Fruit fly (Drosophila melanogaster): Measurements from ENCODE around the gene CG14443.

The CG14443 gene

dm6 chrX:6656023-6656594 is 22.4 kb downstream of the CG14443 start (continued):
- TF ChIP-seq yki (optimal IDR thresholded peaks at IDR 0.05) (no peak), CG16863 (GFP tag; optimal IDR thresholded peaks at IDR 0.05) (peak; percentile 76), repo (GFP tag; optimal IDR thresholded peaks at IDR 0.05) (peak; percentile 63), tll (GFP tag; optimal IDR thresholded peaks at IDR 0.05) (no peak), Drgx (GFP tag; IDR thresholded peaks at IDR 0.05) (peak; percentile 88), Poxn (GFP tag; IDR thresholded peaks at IDR 0.05) (peak; percentile 55; the same call in 1 of the 2 replicates), CG7556 (GFP tag; optimal IDR thresholded peaks at IDR 0.05) (peak; percentile 89), Rfx (GFP tag; IDR thresholded peaks at IDR 0.05) (peak; percentile 86), grau (tag; optimal IDR thresholded peaks at IDR 0.05) (peak; percentile 86), en (GFP tag; optimal IDR thresholded peaks at IDR 0.05) (peak; percentile 64), az2 (GFP tag; optimal IDR thresholded peaks at IDR 0.05) (peak; percentile 81), sr (GFP tag; IDR thresholded peaks at IDR 0.05) (no peak), gcm2 (GFP tag; optimal IDR thresholded peaks at IDR 0.05) (peak; percentile 70), CG12104 (GFP tag; optimal IDR thresholded peaks at IDR 0.05) (peak; percentile 86), prd (optimal IDR thresholded peaks at IDR 0.05) (no peak), prd (GFP tag; IDR thresholded peaks at IDR 0.05) (peak; percentile 87), CG8089 (GFP tag; optimal IDR thresholded peaks at IDR 0.05) (peak; percentile 68), nau (GFP tag; optimal IDR thresholded peaks at IDR 0.05) (peak; percentile 83), CG9215 (GFP tag; IDR thresholded peaks at IDR 0.05) (peak; percentile 73), CG6765 (GFP tag; optimal IDR thresholded peaks at IDR 0.05) (peak; percentile 69), Fer3 (tag; optimal IDR thresholded peaks at IDR 0.05) (peak; percentile 81), bsh (GFP tag; optimal IDR thresholded peaks at IDR 0.05) (peak; percentile 73 to 75), H2.0 (GFP tag; IDR thresholded peaks at IDR 0.05) (peak; percentile 71), Max (GFP tag; optimal IDR thresholded peaks at IDR 0.05) (peak; percentile 75), CG8359 (GFP tag; optimal IDR thresholded peaks at IDR 0.05; ENCODE audit: borderline replicate concordance) (peak; percentile 30), Dek (tag; optimal IDR thresholded peaks at IDR 0.05) (peak; percentile 78), fd64A (GFP tag; optimal IDR thresholded peaks at IDR 0.05) (peak; percentile 18), tx (GFP tag; optimal IDR thresholded peaks at IDR 0.05) (peak; percentile 69), ftz-f1 (GFP tag; optimal IDR thresholded peaks at IDR 0.05) (no peak), dati (GFP tag; IDR thresholded peaks at IDR 0.05) (no peak), pros (GFP tag; optimal IDR thresholded peaks at IDR 0.05) (no peak), bab2 (GFP tag; optimal IDR thresholded peaks at IDR 0.05) (peak; percentile 77), CG43689 (GFP tag; IDR thresholded peaks at IDR 0.05) (peak; percentile 63; the same call in 1 of the 2 replicates), Dref (GFP tag; IDR thresholded peaks at IDR 0.05) (0 out of 2 replicates have a peak, but pooled peaks have one; percentile 18), grn (GFP tag; optimal IDR thresholded peaks at IDR 0.05) (peak; percentile 32), Sox100B (GFP tag; optimal IDR thresholded peaks at IDR 0.05) (peak; percentile 89), Awh (GFP tag; IDR thresholded peaks at IDR 0.05) (peak; percentile 57), fu2 (GFP tag; optimal IDR thresholded peaks at IDR 0.05) (peak; percentile 79), kni (GFP tag; optimal IDR thresholded peaks at IDR 0.05) (peak; percentile 39), lilli (GFP tag; optimal IDR thresholded peaks at IDR 0.05) (peak; percentile 92), knrl (GFP tag; IDR thresholded peaks at IDR 0.05; ENCODE audit: partially characterized antibody) (no peak), Xrp1 (GFP tag; IDR thresholded peaks at IDR 0.05) (peak; percentile 80), CG3163 (GFP tag; optimal IDR thresholded peaks at IDR 0.05) (peak; percentile 31), ase (GFP tag; IDR thresholded peaks at IDR 0.05) (0 out of 3 replicates have a peak, but pooled peaks have one; percentile 32), CG7372 (GFP tag; IDR thresholded peaks at IDR 0.05) (peak; percentile 78), Xbp1 (GFP tag; optimal IDR thresholded peaks at IDR 0.05) (peak; percentile 87), CG1832 (GFP tag; optimal IDR thresholded peaks at IDR 0.05) (no peak), CG6272 (GFP tag; IDR thresholded peaks at IDR 0.05) (peak; percentile 57), CG34376 (GFP tag; optimal IDR thresholded peaks at IDR 0.05) (peak; percentile 53), stwl (tag; optimal IDR thresholded peaks at IDR 0.05) (no peak), chm (GFP tag; IDR thresholded peaks at IDR 0.05) (peak; percentile 62; the same call in 1 of the 2 replicates)

Data from whole organism, embryonic.